Fruit fly (Drosophila melanogaster) S2 (cell line): ENCODE measurements around the gene CG5151.

ENCODE experiments used
- CG8478 ChIP-seq: fragments of >200 bp; optimal IDR thresholded peaks from 2 replicates; lab custom pipeline; 2018
- CTCF ChIP-seq, 2 experiments: fragments of >200 bp; optimal IDR thresholded peaks; 2 replicates each; lab custom pipeline; 2018

- no peak for TF ChIP-seq CG8478 (lab: Kevin White, UChicago)
- no peak for TF ChIP-seq CTCF (optimal IDR thresholded peaks at IDR 0.05; lab: Kevin White, UChicago)
Measured at dm6 chr3L:16173818-16174601, 9.5 kb upstream of the CG5151 start.
